Fruit fly (Drosophila melanogaster) whole organism, embryonic: ENCODE data around the gene CG13022.
A peak's percentile ranks its signal among the peaks of the same experiment; 100 is the strongest.

ENCODE experiments used
- CG10267 ChIP-seq: fragments of 200-800 bp; sonication (Bioruptor generic); optimal IDR thresholded peaks from 2 replicates; lab custom pipeline; 2018; ENCODE audit warnings: missing biosample characterization, mild to moderate bottlenecking, missing genetic modification characterization, moderate library complexity
- CG10366 ChIP-seq: fragments of 200-800 bp; sonication (Bioruptor generic); IDR thresholded peaks from 2 replicates; pipeline ENCODE4 v1.3.6; 2022; ENCODE audit warnings: missing biosample characterization, missing genetic modification characterization
- CG10431 ChIP-seq: fragments of 200-800 bp; sonication (Bioruptor generic); optimal IDR thresholded peaks from 3 replicates; lab custom pipeline; 2018; ENCODE audit warnings: missing biosample characterization, mild to moderate bottlenecking, missing genetic modification characterization
- CG1233 ChIP-seq: fragments of 200-800 bp; sonication (Bioruptor generic); optimal IDR thresholded peaks from 4 replicates; lab custom pipeline; 2018; ENCODE audit warnings: missing biosample characterization, mild to moderate bottlenecking, missing genetic modification characterization
- CG14014 ChIP-seq: fragments of 200-800 bp; sonication (Bioruptor generic); IDR thresholded peaks from 2 replicates; pipeline ENCODE4 v1.3.6; 2022; ENCODE audit warnings: missing biosample characterization, missing genetic modification characterization
- CG14441 ChIP-seq: fragments of 200-800 bp; sonication (Bioruptor generic); IDR thresholded peaks from 2 replicates; pipeline ENCODE4 v1.3.6; 2022; ENCODE audit warnings: missing biosample characterization, missing genetic modification characterization
- CG15696 ChIP-seq: fragments of 200-800 bp; sonication (Bioruptor generic); optimal IDR thresholded peaks from 2 replicates; lab custom pipeline; 2019; ENCODE audit warnings: missing biosample characterization, mild to moderate bottlenecking, missing genetic modification characterization, moderate library complexity
- CG1647 ChIP-seq: fragments of 200-800 bp; sonication (Bioruptor generic); optimal IDR thresholded peaks from 3 replicates; lab custom pipeline; 2016; ENCODE audit warnings: missing biosample characterization, missing genetic modification characterization
- CG16815 ChIP-seq: fragments of 200-800 bp; sonication (Bioruptor generic); optimal IDR thresholded peaks from 3 replicates; lab custom pipeline; 2017; ENCODE audit warnings: missing biosample characterization, mild to moderate bottlenecking, missing genetic modification characterization
- CG33557 ChIP-seq: fragments of 200-800 bp; sonication (Bioruptor generic); optimal IDR thresholded peaks from 2 replicates; lab custom pipeline; 2019; ENCODE audit warnings: missing biosample characterization, mild to moderate bottlenecking, missing genetic modification characterization, moderate library complexity
- CG3995 ChIP-seq: fragments of 200-800 bp; sonication (Bioruptor generic); optimal IDR thresholded peaks from 3 replicates; lab custom pipeline; 2016; ENCODE audit warnings: missing biosample characterization, missing genetic modification characterization
- CG4328 ChIP-seq: fragments of 200-800 bp; sonication (Bioruptor generic); optimal IDR thresholded peaks from 3 replicates; lab custom pipeline; 2017; ENCODE audit warnings: missing biosample characterization, missing genetic modification reagents, missing genetic modification characterization
- CG9727 ChIP-seq: fragments of 200-800 bp; sonication (Bioruptor generic); optimal IDR thresholded peaks from 3 replicates; lab custom pipeline; 2017; ENCODE audit warnings: missing biosample characterization, mild to moderate bottlenecking, missing genetic modification characterization
- Dek ChIP-seq: fragments of 200-800 bp; sonication (Bioruptor generic); optimal IDR thresholded peaks from 3 replicates; lab custom pipeline; 2019; ENCODE audit warnings: missing biosample characterization, mild to moderate bottlenecking, missing genetic modification characterization, moderate library complexity
- Elba2 ChIP-seq: fragments of 200-800 bp; sonication (Bioruptor generic); optimal IDR thresholded peaks from 3 replicates; lab custom pipeline; 2016; ENCODE audit warnings: missing biosample characterization, missing genetic modification characterization
- Ets65A ChIP-seq: fragments of 200-800 bp; sonication (Bioruptor generic); peaks from one replicate; lab custom pipeline; 2016; ENCODE audit warnings: missing biosample characterization, missing genetic modification characterization
- Ets97D ChIP-seq: fragments of 200-800 bp; sonication (Bioruptor generic); optimal IDR thresholded peaks from 3 replicates; lab custom pipeline; 2016; ENCODE audit warnings: missing biosample characterization, missing genetic modification characterization
- HLH54F ChIP-seq: fragments of 200-800 bp; sonication (Bioruptor generic); optimal IDR thresholded peaks from 3 replicates; lab custom pipeline; 2016; ENCODE audit warnings: missing biosample characterization, missing genetic modification characterization
- Hr51 ChIP-seq, 2 experiments: fragments of 200-800 bp; sonication (Bioruptor generic); optimal IDR thresholded peaks; 2 replicates in 1 of 2; 3 replicates in 1 of 2; lab custom pipeline; 2016 to 2018; ENCODE audit warnings: missing biosample characterization in 2 of 2, missing genetic modification characterization in 2 of 2, mild to moderate bottlenecking in 1 of 2, moderate library complexity in 1 of 2
- Mad ChIP-seq: fragments of 200-800 bp; sonication (Bioruptor generic); optimal IDR thresholded peaks from 2 replicates; lab custom pipeline; 2016; ENCODE audit warnings: missing biosample characterization, missing genetic modification characterization
- Nf-YC ChIP-seq: fragments of 200-800 bp; optimal IDR thresholded peaks from 3 replicates; lab custom pipeline; 2019; ENCODE audit warnings: missing biosample characterization, mild to moderate bottlenecking, missing genetic modification characterization, moderate library complexity
- Rx ChIP-seq: fragments of 200-800 bp; sonication (Bioruptor generic); IDR thresholded peaks from 2 replicates; pipeline ENCODE4 v1.3.6; 2022; ENCODE audit warnings: missing biosample characterization, missing genetic modification characterization
- Xbp1 ChIP-seq: fragments of 200-800 bp; sonication (Bioruptor generic); optimal IDR thresholded peaks from 3 replicates; lab custom pipeline; 2016; ENCODE audit warnings: missing biosample characterization, mild to moderate bottlenecking, missing genetic modification characterization
- amos ChIP-seq: fragments of 200-800 bp; sonication (Bioruptor generic); IDR thresholded peaks from 2 replicates; pipeline ENCODE4 v1.3.6; 2022; ENCODE audit warnings: missing biosample characterization, missing genetic modification characterization; ENCODE audit not compliant: partially characterized antibody
- cato ChIP-seq: fragments of 200-800 bp; sonication (Bioruptor generic); optimal IDR thresholded peaks from 2 replicates; lab custom pipeline; 2016; ENCODE audit warnings: missing biosample characterization, missing genetic modification characterization, borderline replicate concordance
- corto ChIP-seq: fragments of 200-800 bp; sonication (Bioruptor generic); optimal IDR thresholded peaks from 2 replicates; lab custom pipeline; 2016; ENCODE audit warnings: missing biosample characterization, mild to moderate bottlenecking, missing genetic modification characterization, moderate library complexity
- esg ChIP-seq: fragments of 200-800 bp; sonication (Bioruptor generic); conservative IDR thresholded peaks from 2 replicates; pipeline ENCODE4 v1.3.6; 2022; ENCODE audit warnings: missing biosample characterization, missing genetic modification characterization
- fd64A ChIP-seq: fragments of 200-800 bp; sonication (Bioruptor generic); optimal IDR thresholded peaks from 3 replicates; lab custom pipeline; 2018; ENCODE audit warnings: missing biosample characterization, mild to moderate bottlenecking, missing genetic modification characterization
- gce ChIP-seq: fragments of 200-800 bp; sonication (Bioruptor generic); IDR thresholded peaks from 3 replicates; pipeline ENCODE4 v1.3.6; 2022; ENCODE audit warnings: missing biosample characterization, missing genetic modification characterization
- gcm ChIP-seq: fragments of 200-800 bp; sonication (Bioruptor generic); optimal IDR thresholded peaks from 2 replicates; lab custom pipeline; 2019; ENCODE audit warnings: missing biosample characterization, mild to moderate bottlenecking, missing genetic modification characterization, moderate library complexity
- hbn ChIP-seq: fragments of 200-800 bp; sonication (Bioruptor generic); IDR thresholded peaks from 2 replicates; pipeline ENCODE4 v1.3.6; 2022; ENCODE audit warnings: missing biosample characterization, missing genetic modification characterization; ENCODE audit not compliant: partially characterized antibody
- her ChIP-seq: fragments of 200-800 bp; sonication (Bioruptor generic); optimal IDR thresholded peaks from 2 replicates; lab custom pipeline; 2016; ENCODE audit warnings: missing biosample characterization, missing genetic modification characterization
- insv ChIP-seq, 2 experiments: fragments of 200-800 bp; sonication (Bioruptor generic); optimal IDR thresholded peaks; 3 replicates each; lab custom pipeline; 2016 to 2018; ENCODE audit warnings: missing biosample characterization in 2 of 2, missing genetic modification characterization in 2 of 2
- otp ChIP-seq: fragments of 200-800 bp; sonication (Bioruptor generic); IDR thresholded peaks from 3 replicates; pipeline ENCODE4, ENCODE4 v1.3.6; 2022; ENCODE audit warnings: missing biosample characterization, missing genetic modification characterization
- pfk ChIP-seq: fragments of 200-800 bp; sonication (Bioruptor generic); optimal IDR thresholded peaks from 2 replicates; lab custom pipeline; 2018; ENCODE audit warnings: missing biosample characterization, mild to moderate bottlenecking, missing genetic modification characterization, moderate library complexity
- phol ChIP-seq: fragments of 200-800 bp; sonication (Bioruptor generic); optimal IDR thresholded peaks from 3 replicates; lab custom pipeline; 2018; ENCODE audit warnings: missing biosample characterization, mild to moderate bottlenecking, missing genetic modification characterization, moderate library complexity
- pros ChIP-seq: fragments of 200-800 bp; sonication (Bioruptor generic); optimal IDR thresholded peaks from 3 replicates; lab custom pipeline; 2019; ENCODE audit warnings: missing biosample characterization, mild to moderate bottlenecking, missing genetic modification characterization, moderate library complexity
- pum ChIP-seq: fragments of 200-800 bp; sonication (Bioruptor generic); optimal IDR thresholded peaks from 2 replicates; lab custom pipeline; 2016; ENCODE audit warnings: missing biosample characterization, missing genetic modification characterization
- sc ChIP-seq, 3 experiments: fragments of >200 bp in 2 of 3; fragments of 200-800 bp in 1 of 3; sonication (Bioruptor generic) in 1 of 3; optimal IDR thresholded peaks; 2 replicates in 2 of 3; 3 replicates in 1 of 3; lab custom pipeline; 2017; ENCODE audit warnings: mild to moderate bottlenecking in 1 of 3, missing biosample characterization in 1 of 3, missing genetic modification characterization in 1 of 3, missing genetic modification reagents in 1 of 3
- sim ChIP-seq: fragments of 200-800 bp; sonication (Bioruptor generic); IDR thresholded peaks from 2 replicates; pipeline ENCODE4 v1.3.6; 2022; ENCODE audit warnings: missing biosample characterization, missing genetic modification characterization
- sisA ChIP-seq: fragments of 200-800 bp; sonication (Bioruptor generic); IDR thresholded peaks from 2 replicates; pipeline ENCODE4 v1.3.6; 2022; ENCODE audit warnings: missing biosample characterization, missing genetic modification characterization
- ssp ChIP-seq: fragments of 200-800 bp; sonication (Bioruptor generic); IDR thresholded peaks from 2 replicates; pipeline ENCODE4 v1.3.6; 2022; ENCODE audit warnings: missing biosample characterization, missing genetic modification characterization
- tap ChIP-seq: fragments of 200-800 bp; optimal IDR thresholded peaks from 3 replicates; lab custom pipeline; 2019; ENCODE audit warnings: missing biosample characterization, mild to moderate bottlenecking, missing genetic modification characterization, moderate library complexity
- tgo ChIP-seq: fragments of 200-800 bp; sonication (Bioruptor generic); IDR thresholded peaks from 3 replicates; pipeline ENCODE4 v1.3.6; 2022; ENCODE audit warnings: missing biosample characterization, missing genetic modification characterization
- tio ChIP-seq: fragments of 200-800 bp; sonication (Bioruptor generic); optimal IDR thresholded peaks from 2 replicates; lab custom pipeline; 2017; ENCODE audit warnings: missing biosample characterization, missing genetic modification characterization, inconsistent platforms
- twi ChIP-seq: fragments of 200-800 bp; optimal IDR thresholded peaks from 2 replicates; lab custom pipeline; 2019; ENCODE audit warnings: missing biosample characterization, mild to moderate bottlenecking, missing genetic modification characterization, moderate library complexity
- unc-4 ChIP-seq: fragments of 200-800 bp; sonication (Bioruptor generic); IDR thresholded peaks from 2 replicates; pipeline ENCODE4 v1.3.6; 2022; ENCODE audit warnings: missing biosample characterization, missing genetic modification characterization; ENCODE audit not compliant: partially characterized antibody
- usp ChIP-seq: fragments of >200 bp; optimal IDR thresholded peaks from 2 replicates; lab custom pipeline; 2017; ENCODE audit warnings: missing biosample characterization, missing genetic modification characterization

The CG13022 gene

dm6 chr3L:16956768-16957533, 18.2 kb upstream of the CG13022 start (continued):
- no peak for TF ChIP-seq insv (GFP tag; optimal IDR thresholded peaks at IDR 0.05; lab: Kevin White, UChicago)
- TF ChIP-seq Hr51 (GFP tag; optimal IDR thresholded peaks at IDR 0.05; lab: Kevin White, UChicago): peak; percentile 20 to 82
- TF ChIP-seq CG1647: peak; percentile 26
- peak; percentile 62 for TF ChIP-seq CG9727
- TF ChIP-seq hbn: no peak
- TF ChIP-seq CG14014 (GFP tag; lab: Robert Waterston, UW): peak; percentile 75
- peak; percentile 75 for TF ChIP-seq tap (tag; lab: Kevin White, UChicago)
- TF ChIP-seq cato (GFP tag; lab: Kevin White, UChicago): peak; percentile 28
- TF ChIP-seq CG15696 (tag; lab: Kevin White, UChicago): no peak
- TF ChIP-seq CG14441 (GFP tag; lab: Robert Waterston, UW): peak; percentile 75
- TF ChIP-seq Xbp1 (GFP tag; lab: Kevin White, UChicago): peak; percentile 63
- TF ChIP-seq fd64A (GFP tag; lab: Kevin White, UChicago): no peak
- TF ChIP-seq CG10267 (tag; lab: Kevin White, UChicago): peak; percentile 71
- TF ChIP-seq Elba2 (GFP tag; lab: Kevin White, UChicago): no peak
- TF ChIP-seq gcm (GFP tag; lab: Kevin White, UChicago): peak; percentile 15
- no peak for TF ChIP-seq sc (optimal IDR thresholded peaks at IDR 0.05; lab: Kevin White, UChicago)
- TF ChIP-seq sc (GFP tag; optimal IDR thresholded peaks at IDR 0.05; lab: Kevin White, UChicago): peak; percentile 15
- TF ChIP-seq CG1233 (GFP tag; lab: Kevin White, UChicago): no peak
- TF ChIP-seq Mad (GFP tag; lab: Kevin White, UChicago): no peak
- peak; percentile 43 for TF ChIP-seq tio (GFP tag; lab: Kevin White, UChicago)
- TF ChIP-seq otp (GFP tag; lab: Robert Waterston, UW): no peak
- TF ChIP-seq pros (GFP tag; lab: Kevin White, UChicago): peak; percentile 24
- peak; percentile 61 for TF ChIP-seq phol (tag; lab: Kevin White, UChicago)
- TF ChIP-seq ssp (GFP tag; lab: Robert Waterston, UW): peak; percentile 46; the same call in 1 of the 2 replicates
- no peak for TF ChIP-seq CG33557 (GFP tag; lab: Kevin White, UChicago)
- TF ChIP-seq Dek: peak; percentile 62
- no peak for TF ChIP-seq usp
- TF ChIP-seq twi (tag; lab: Kevin White, UChicago): no peak
- TF ChIP-seq sisA (GFP tag; lab: Robert Waterston, UW): peak; percentile 65
- peak; percentile 86 for TF ChIP-seq Ets65A (GFP tag; lab: Kevin White, UChicago)
- no peak for TF ChIP-seq Ets97D (GFP tag; lab: Kevin White, UChicago)
- TF ChIP-seq pfk: no peak
- TF ChIP-seq unc-4 (GFP tag; lab: Robert Waterston, UW): no peak
- peak; percentile 69 for TF ChIP-seq CG10366 (GFP tag; lab: Robert Waterston, UW)
- TF ChIP-seq pum (GFP tag; lab: Kevin White, UChicago): peak; percentile 1
- TF ChIP-seq CG3995 (GFP tag; lab: Kevin White, UChicago): no peak
- TF ChIP-seq CG4328 (GFP tag; lab: Kevin White, UChicago): peak; percentile 63
- TF ChIP-seq esg (GFP tag; lab: Robert Waterston, UW): peak; percentile 42
- TF ChIP-seq CG10431 (GFP tag; lab: Kevin White, UChicago): no peak
- TF ChIP-seq amos (GFP tag; lab: Robert Waterston, UW): no peak
- TF ChIP-seq Rx (GFP tag; lab: Robert Waterston, UW): 0 out of 2 replicates have a peak, but pooled peaks have one; percentile 31
- TF ChIP-seq gce (GFP tag; lab: Robert Waterston, UW): 0 out of 3 replicates have a peak, but pooled peaks have one; percentile 40
- peak; percentile 65 for TF ChIP-seq sim (GFP tag; lab: Robert Waterston, UW)
- no peak for TF ChIP-seq her
- peak; percentile 30 for TF ChIP-seq CG16815
- peak; percentile 56 for TF ChIP-seq Nf-YC (tag; lab: Kevin White, UChicago)
- TF ChIP-seq tgo (GFP tag; lab: Robert Waterston, UW): peak; percentile 77
- TF ChIP-seq HLH54F (GFP tag; lab: Kevin White, UChicago): peak; percentile 21
- no peak for TF ChIP-seq corto (GFP tag; lab: Kevin White, UChicago)
